Fruit fly (Drosophila melanogaster) whole organism, embryonic: ENCODE measurements around the gene mRpS35.
A peak's percentile ranks its signal among the peaks of the same experiment; 100 is the strongest.

Source experiments
- ATbp ChIP-seq: fragments of 200-800 bp; sonication (Bioruptor generic); optimal IDR thresholded peaks from 2 replicates; lab custom pipeline; 2017; ENCODE audit warnings: missing biosample characterization, mild to moderate bottlenecking, missing genetic modification characterization, missing genetic modification reagents
- Aef1 ChIP-seq: fragments of 200-800 bp; sonication (Bioruptor generic); IDR thresholded peaks from 3 replicates; pipeline ENCODE4 v1.3.6; 2022; ENCODE audit warnings: missing biosample characterization, missing genetic modification characterization
- Atf-2 ChIP-seq: fragments of 200-800 bp; sonication (Bioruptor generic); optimal IDR thresholded peaks from 2 replicates; lab custom pipeline; 2016; ENCODE audit warnings: missing biosample characterization, missing genetic modification characterization
- Atf3 ChIP-seq: fragments of 200-800 bp; sonication (Bioruptor generic); optimal IDR thresholded peaks from 3 replicates; lab custom pipeline; 2016; ENCODE audit warnings: missing biosample characterization, missing genetic modification characterization
- CG10321 ChIP-seq: fragments of 200-800 bp; sonication (Bioruptor generic); IDR thresholded peaks from 2 replicates; pipeline ENCODE4 v1.3.6; 2022; ENCODE audit warnings: missing biosample characterization, missing genetic modification characterization
- CG10979 ChIP-seq: fragments of 200-800 bp; sonication (Bioruptor generic); optimal IDR thresholded peaks from 2 replicates; lab custom pipeline; 2018; ENCODE audit warnings: missing biosample characterization, mild to moderate bottlenecking, missing genetic modification characterization, moderate library complexity
- CG11456 ChIP-seq: fragments of 200-800 bp; sonication (Bioruptor generic); IDR thresholded peaks from 3 replicates; pipeline ENCODE4 v1.3.6; 2022; ENCODE audit warnings: missing biosample characterization, missing genetic modification characterization
- CG11723 ChIP-seq: fragments of 200-800 bp; sonication (Bioruptor generic); optimal IDR thresholded peaks from 2 replicates; lab custom pipeline; 2017; ENCODE audit warnings: missing biosample characterization, mild to moderate bottlenecking, missing genetic modification characterization
- CG12299 ChIP-seq: fragments of 200-800 bp; sonication (Bioruptor generic); optimal IDR thresholded peaks from 2 replicates; lab custom pipeline; 2018; ENCODE audit warnings: missing biosample characterization, mild to moderate bottlenecking, missing genetic modification characterization
- CG15269 ChIP-seq: fragments of 200-800 bp; sonication (Bioruptor generic); optimal IDR thresholded peaks from 2 replicates; lab custom pipeline; 2018; ENCODE audit warnings: missing biosample characterization, mild to moderate bottlenecking, missing genetic modification characterization, moderate library complexity
- CG15479 ChIP-seq: fragments of 200-800 bp; sonication (Bioruptor generic); optimal IDR thresholded peaks from 3 replicates; lab custom pipeline; 2019; ENCODE audit warnings: missing biosample characterization, mild to moderate bottlenecking, missing genetic modification characterization, moderate library complexity
- CG15514 ChIP-seq: fragments of 200-800 bp; sonication (Bioruptor generic); optimal IDR thresholded peaks from 3 replicates; lab custom pipeline; 2017; ENCODE audit warnings: missing biosample characterization, missing genetic modification characterization, mild to moderate bottlenecking, moderate library complexity, missing genetic modification reagents
- CG17568 ChIP-seq: fragments of 200-800 bp; sonication (Bioruptor generic); optimal IDR thresholded peaks from 2 replicates; lab custom pipeline; 2018; ENCODE audit warnings: missing biosample characterization, mild to moderate bottlenecking, missing genetic modification characterization, moderate library complexity
- CG2116 ChIP-seq: fragments of 200-800 bp; sonication (Bioruptor generic); optimal IDR thresholded peaks from 3 replicates; lab custom pipeline; 2018; ENCODE audit warnings: missing biosample characterization, mild to moderate bottlenecking, missing genetic modification characterization
- CG2120 ChIP-seq: fragments of 200-800 bp; sonication (Bioruptor generic); optimal IDR thresholded peaks from 3 replicates; lab custom pipeline; 2016; ENCODE audit warnings: missing biosample characterization, missing genetic modification characterization
- CG2712 ChIP-seq: fragments of 200-800 bp; optimal IDR thresholded peaks from 3 replicates; lab custom pipeline; 2019; ENCODE audit warnings: missing biosample characterization, mild to moderate bottlenecking, missing genetic modification characterization, moderate library complexity
- CG3065 ChIP-seq: fragments of 200-800 bp; sonication (Bioruptor generic); optimal IDR thresholded peaks from 2 replicates; lab custom pipeline; 2016; ENCODE audit warnings: missing biosample characterization, missing genetic modification characterization
- CG32532 ChIP-seq: fragments of 200-800 bp; sonication (Bioruptor generic); IDR thresholded peaks from 2 replicates; pipeline ENCODE4 v1.3.6; 2022; ENCODE audit warnings: missing biosample characterization, missing genetic modification characterization
- CG32767 ChIP-seq: fragments of 200-800 bp; sonication (Bioruptor generic); IDR thresholded peaks from 2 replicates; pipeline ENCODE4 v1.3.6; 2022; ENCODE audit warnings: missing biosample characterization, missing genetic modification characterization
- CG3847 ChIP-seq: fragments of 200-800 bp; sonication (Bioruptor generic); IDR thresholded peaks from 2 replicates; pipeline ENCODE4 v1.3.6; 2022; ENCODE audit warnings: missing biosample characterization, missing genetic modification characterization
- CG3995 ChIP-seq: fragments of 200-800 bp; sonication (Bioruptor generic); optimal IDR thresholded peaks from 3 replicates; lab custom pipeline; 2016; ENCODE audit warnings: missing biosample characterization, missing genetic modification characterization
- CG6254 ChIP-seq: fragments of 200-800 bp; sonication (Bioruptor generic); optimal IDR thresholded peaks from 3 replicates; lab custom pipeline; 2017; ENCODE audit warnings: mild to moderate bottlenecking, missing biosample characterization, missing genetic modification reagents, missing genetic modification characterization
- CG9876 ChIP-seq: fragments of 200-800 bp; sonication (Bioruptor generic); optimal IDR thresholded peaks from 2 replicates; lab custom pipeline; 2016; ENCODE audit warnings: missing biosample characterization, missing genetic modification characterization
- D ChIP-seq, 2 experiments: fragments of 200-800 bp in 1 of 2; fragments of >200 bp in 1 of 2; sonication (Bioruptor generic) in 1 of 2; optimal IDR thresholded peaks; 2 replicates in 1 of 2; 3 replicates in 1 of 2; lab custom pipeline; 2017; ENCODE audit warnings: mild to moderate bottlenecking in 1 of 2, missing biosample characterization in 1 of 2, missing genetic modification characterization in 1 of 2, missing genetic modification reagents in 1 of 2
- Dll ChIP-seq: fragments of 200-800 bp; sonication (Bioruptor generic); IDR thresholded peaks from 4 replicates; pipeline ENCODE4 v1.3.6; 2022; ENCODE audit warnings: missing biosample characterization, missing genetic modification characterization; ENCODE audit not compliant: partially characterized antibody
- E2f2 ChIP-seq: fragments of 200-800 bp; sonication (Bioruptor generic); IDR thresholded peaks from 2 replicates; pipeline ENCODE4 v1.3.6; 2022; ENCODE audit warnings: missing biosample characterization, missing genetic modification characterization
- Hr51 ChIP-seq, 2 experiments: fragments of 200-800 bp; sonication (Bioruptor generic); optimal IDR thresholded peaks; 2 replicates in 1 of 2; 3 replicates in 1 of 2; lab custom pipeline; 2016 to 2018; ENCODE audit warnings: missing biosample characterization in 2 of 2, missing genetic modification characterization in 2 of 2, mild to moderate bottlenecking in 1 of 2, moderate library complexity in 1 of 2
- Lhr ChIP-seq: fragments of 200-800 bp; sonication (Bioruptor generic); optimal IDR thresholded peaks from 3 replicates; lab custom pipeline; 2017; ENCODE audit warnings: mild to moderate bottlenecking, missing biosample characterization, missing genetic modification reagents, missing genetic modification characterization
- Opbp ChIP-seq: fragments of 200-800 bp; sonication (Bioruptor generic); IDR thresholded peaks from 3 replicates; pipeline ENCODE4 v1.3.6; 2022; ENCODE audit warnings: missing biosample characterization, missing genetic modification characterization; ENCODE audit not compliant: partially characterized antibody
- Rx ChIP-seq: fragments of 200-800 bp; sonication (Bioruptor generic); IDR thresholded peaks from 2 replicates; pipeline ENCODE4 v1.3.6; 2022; ENCODE audit warnings: missing biosample characterization, missing genetic modification characterization
- Taf1 ChIP-seq: fragments of 200-800 bp; sonication (Bioruptor generic); IDR thresholded peaks from 2 replicates; pipeline ENCODE4 v1.3.6; 2022; ENCODE audit warnings: missing biosample characterization, missing genetic modification characterization
- Trl ChIP-seq, 3 experiments: fragments of >200 bp in 2 of 3; fragments of 200-800 bp in 1 of 3; sonication (Bioruptor generic) in 1 of 3; optimal IDR thresholded peaks; 2 replicates in 1 of 3; 3 replicates in 2 of 3; lab custom pipeline; 2016 to 2017; ENCODE audit warnings: missing biosample characterization in 1 of 3, missing genetic modification characterization in 1 of 3
- Xbp1 ChIP-seq: fragments of 200-800 bp; sonication (Bioruptor generic); optimal IDR thresholded peaks from 3 replicates; lab custom pipeline; 2016; ENCODE audit warnings: missing biosample characterization, mild to moderate bottlenecking, missing genetic modification characterization
- Xrp1 ChIP-seq: fragments of 200-800 bp; sonication (Bioruptor generic); IDR thresholded peaks from 2 replicates; pipeline ENCODE4 v1.3.6; 2022; ENCODE audit warnings: missing biosample characterization, missing genetic modification characterization
- bbx ChIP-seq: fragments of 200-800 bp; sonication (Bioruptor generic); IDR thresholded peaks from 2 replicates; pipeline ENCODE4 v1.3.6; 2022; ENCODE audit warnings: missing biosample characterization, missing genetic modification characterization; ENCODE audit not compliant: partially characterized antibody
- bowl ChIP-seq: fragments of 200-800 bp; sonication (Bioruptor generic); IDR thresholded peaks from 2 replicates; pipeline ENCODE4 v1.3.6; 2022; ENCODE audit warnings: missing biosample characterization, missing genetic modification characterization
- exex ChIP-seq: fragments of 200-800 bp; sonication (Bioruptor generic); optimal IDR thresholded peaks from 4 replicates; lab custom pipeline; 2018; ENCODE audit warnings: missing biosample characterization, mild to moderate bottlenecking, missing genetic modification characterization, moderate library complexity
- fd96Cb ChIP-seq: fragments of 200-800 bp; sonication (Bioruptor generic); optimal IDR thresholded peaks from 2 replicates; lab custom pipeline; 2018; ENCODE audit warnings: missing biosample characterization, mild to moderate bottlenecking, missing genetic modification characterization, moderate library complexity
- fru ChIP-seq: fragments of >200 bp; optimal IDR thresholded peaks from 2 replicates; lab custom pipeline; 2017
- h ChIP-seq: fragments of >200 bp; optimal IDR thresholded peaks from 2 replicates; lab custom pipeline; 2017
- jigr1 ChIP-seq: fragments of 200-800 bp; sonication (Bioruptor generic); IDR thresholded peaks from 3 replicates; pipeline ENCODE4 v1.3.6; 2022; ENCODE audit warnings: missing biosample characterization, missing genetic modification characterization
- nom ChIP-seq: fragments of 200-800 bp; sonication (Bioruptor generic); optimal IDR thresholded peaks from 2 replicates; lab custom pipeline; 2017; ENCODE audit warnings: missing biosample characterization, missing genetic modification characterization, mild to moderate bottlenecking, moderate library complexity, missing genetic modification reagents
- otp ChIP-seq: fragments of 200-800 bp; sonication (Bioruptor generic); IDR thresholded peaks from 3 replicates; pipeline ENCODE4, ENCODE4 v1.3.6; 2022; ENCODE audit warnings: missing biosample characterization, missing genetic modification characterization
- pita ChIP-seq: fragments of 200-800 bp; sonication (Bioruptor generic); optimal IDR thresholded peaks from 2 replicates; lab custom pipeline; 2017; ENCODE audit warnings: missing biosample characterization, mild to moderate bottlenecking, missing genetic modification characterization
- pnt ChIP-seq: fragments of 200-800 bp; sonication (Bioruptor generic); optimal IDR thresholded peaks from 3 replicates; lab custom pipeline; 2016; ENCODE audit warnings: missing biosample characterization, missing genetic modification characterization
- sisA ChIP-seq: fragments of 200-800 bp; sonication (Bioruptor generic); IDR thresholded peaks from 2 replicates; pipeline ENCODE4 v1.3.6; 2022; ENCODE audit warnings: missing biosample characterization, missing genetic modification characterization
- sob ChIP-seq: fragments of 200-800 bp; sonication (Bioruptor generic); IDR thresholded peaks from 2 replicates; pipeline ENCODE4 v1.3.6; 2022; ENCODE audit warnings: missing biosample characterization, missing genetic modification characterization
- sug ChIP-seq: fragments of 200-800 bp; optimal IDR thresholded peaks from 2 replicates; lab custom pipeline; 2019; ENCODE audit warnings: missing biosample characterization, mild to moderate bottlenecking, missing genetic modification characterization, moderate library complexity
- tgo ChIP-seq: fragments of 200-800 bp; sonication (Bioruptor generic); IDR thresholded peaks from 3 replicates; pipeline ENCODE4 v1.3.6; 2022; ENCODE audit warnings: missing biosample characterization, missing genetic modification characterization

The mRpS35 gene

DNA sequence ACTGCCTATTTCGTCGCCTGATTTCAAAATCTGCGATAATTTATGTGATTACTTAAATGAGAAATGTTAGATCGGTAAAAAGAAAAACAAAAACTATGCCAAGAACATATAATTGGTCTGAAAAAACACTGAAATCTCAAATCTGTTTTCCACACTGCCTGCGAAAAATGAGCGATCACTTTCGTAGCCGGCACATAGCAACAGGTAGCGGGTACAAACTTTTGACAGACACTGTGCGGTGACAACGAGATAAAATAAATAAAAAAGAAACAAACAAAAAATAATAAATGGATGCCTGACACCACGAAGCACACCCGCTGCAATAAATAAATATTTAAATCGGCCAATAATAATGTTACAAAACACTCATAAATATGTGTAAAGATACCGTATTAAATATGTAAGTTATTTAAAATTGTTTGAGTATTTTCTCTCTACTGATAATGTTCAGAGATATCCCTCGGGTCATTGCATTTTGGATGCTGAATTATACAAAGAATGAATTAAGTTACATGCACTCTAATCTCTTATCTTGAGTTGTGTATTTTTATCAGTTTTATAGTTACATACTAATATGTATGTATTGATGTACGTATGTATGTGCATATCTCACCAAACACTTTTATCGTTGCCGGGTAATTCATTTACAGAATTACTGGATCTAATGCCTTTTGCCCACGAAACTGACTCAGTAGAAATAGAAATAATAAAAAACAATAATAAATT is 15.5 kb upstream of the mRpS35 start (continued):
- no peak for TF ChIP-seq fru
- no peak for TF ChIP-seq CG10979 (tag; lab: Kevin White, UChicago)
- TF ChIP-seq exex = no peak
- no peak for TF ChIP-seq CG3995 (GFP tag; lab: Kevin White, UChicago)
- TF ChIP-seq Opbp = no peak
- TF ChIP-seq sug (tag; lab: Kevin White, UChicago) = no peak
- no peak for TF ChIP-seq h (lab: Kevin White, UChicago)
- no peak for TF ChIP-seq Lhr (GFP tag; lab: Kevin White, UChicago)
- no peak for TF ChIP-seq pita (GFP tag; lab: Kevin White, UChicago)
- peak; percentile 33; the same call in 2 of the 3 replicates for TF ChIP-seq tgo (GFP tag; lab: Robert Waterston, UW)
- no peak for TF ChIP-seq CG11723 (GFP tag; lab: Kevin White, UChicago)
- no peak for TF ChIP-seq jigr1
- no peak for TF ChIP-seq fd96Cb (tag; lab: Kevin White, UChicago)
- peak; percentile 9; the same call in 1 of the 2 replicates for TF ChIP-seq Xrp1 (GFP tag; lab: Robert Waterston, UW)
- no peak for TF ChIP-seq CG32767 (GFP tag; lab: Robert Waterston, UW)
- no peak for TF ChIP-seq Trl (optimal IDR thresholded peaks at IDR 0.05; lab: Kevin White, UChicago)
- TF ChIP-seq Trl (GFP tag; optimal IDR thresholded peaks at IDR 0.05; lab: Kevin White, UChicago) = no peak
- TF ChIP-seq pnt (GFP tag; lab: Kevin White, UChicago) = peak; percentile 6
- TF ChIP-seq nom (GFP tag; lab: Kevin White, UChicago) = no peak
- no peak for TF ChIP-seq D (optimal IDR thresholded peaks at IDR 0.05; lab: Kevin White, UChicago)
- TF ChIP-seq D (GFP tag; optimal IDR thresholded peaks at IDR 0.05; lab: Kevin White, UChicago) = no peak
- peak; percentile 26; the same call in 1 of the 3 replicates for TF ChIP-seq Aef1 (GFP tag; lab: Robert Waterston, UW)
- TF ChIP-seq Atf-2 (GFP tag; lab: Kevin White, UChicago) = no peak
- no peak for TF ChIP-seq Rx (GFP tag; lab: Robert Waterston, UW)
- no peak for TF ChIP-seq E2f2 (GFP tag; lab: Robert Waterston, UW)
- TF ChIP-seq Taf1 (GFP tag; lab: Robert Waterston, UW) = no peak
- peak; percentile 46; the same call in 1 of the 2 replicates for TF ChIP-seq sob
- TF ChIP-seq CG9876 = no peak
- TF ChIP-seq CG15479 (GFP tag; lab: Kevin White, UChicago) = no peak
- peak; percentile 46 for TF ChIP-seq Xbp1 (GFP tag; lab: Kevin White, UChicago)
- peak; percentile 32; the same call in 1 of the 2 replicates for TF ChIP-seq CG32532 (GFP tag; lab: Robert Waterston, UW)
- no peak for TF ChIP-seq bowl (GFP tag; lab: Robert Waterston, UW)
- 0 out of 2 replicates have a peak, but pooled peaks have one; percentile 20 for TF ChIP-seq sisA (GFP tag; lab: Robert Waterston, UW)
- TF ChIP-seq CG11456 (GFP tag; lab: Robert Waterston, UW) = peak; percentile 48; the same call in 1 of the 3 replicates
- no peak for TF ChIP-seq CG17568 (GFP tag; lab: Kevin White, UChicago)
- no peak for TF ChIP-seq Atf3 (GFP tag; lab: Kevin White, UChicago)
- peak; percentile 0 for TF ChIP-seq CG2120 (GFP tag; lab: Kevin White, UChicago)
- TF ChIP-seq Hr51 (GFP tag; optimal IDR thresholded peaks at IDR 0.05; lab: Kevin White, UChicago) = no peak
- no peak for TF ChIP-seq otp
- no peak for TF ChIP-seq Dll (GFP tag; lab: Robert Waterston, UW)
- TF ChIP-seq CG3065 = no peak
- peak; percentile 16 for TF ChIP-seq CG15269 (tag; lab: Kevin White, UChicago)
- no peak for TF ChIP-seq bbx
- TF ChIP-seq CG10321 = no peak
- no peak for TF ChIP-seq CG2712 (tag; lab: Kevin White, UChicago)
- no peak for TF ChIP-seq CG6254
- TF ChIP-seq CG3847 (GFP tag; lab: Robert Waterston, UW) = no peak
- TF ChIP-seq CG12299 = no peak
- TF ChIP-seq ATbp (GFP tag; lab: Kevin White, UChicago) = peak; percentile 4
- TF ChIP-seq CG15514 (GFP tag; lab: Kevin White, UChicago) = no peak
- no peak for TF ChIP-seq CG2116
